Worm (Caenorhabditis elegans) whole organism, L3 larva: Measurements from ENCODE around the gene C26E6.1.
A peak's percentile ranks its signal among the peaks of the same experiment; 100 is the strongest.
"Not testable (repeated sequence)": the region's sequence is repeated elsewhere in the genome, so short reads cannot be mapped to it uniquely, and the experiment has no call there.

Experiments
- R02D3.7 ChIP-seq: fragments of 150-350 bp; optimal IDR thresholded peaks from 2 replicates; lab custom pipeline; 2014; ENCODE audit warnings: missing biosample characterization, missing genetic modification characterization
- aly-2 ChIP-seq: fragments of 150-350 bp; optimal IDR thresholded peaks from 2 replicates; lab custom pipeline; 2014; ENCODE audit warnings: missing biosample characterization, missing genetic modification characterization
- ceh-16 ChIP-seq: sonication (generic microtip); optimal IDR thresholded peaks from 2 replicates; lab custom pipeline; 2017; ENCODE audit warnings: missing biosample characterization, missing genetic modification characterization
- ceh-28 ChIP-seq: fragments of 150-350 bp; optimal IDR thresholded peaks from 2 replicates; lab custom pipeline; 2014; ENCODE audit warnings: missing biosample characterization, missing genetic modification reagents, missing genetic modification characterization
- daf-12 ChIP-seq: fragments of 150-350 bp; optimal IDR thresholded peaks from 2 replicates; lab custom pipeline; 2014; ENCODE audit warnings: missing biosample characterization, missing genetic modification reagents, missing genetic modification characterization
- egl-27 ChIP-seq: sonication (generic microtip); optimal IDR thresholded peaks from 4 replicates; lab custom pipeline; 2017; ENCODE audit warnings: missing biosample characterization, missing genetic modification reagents, missing genetic modification characterization
- fkh-10 ChIP-seq: sonication (generic microtip); optimal IDR thresholded peaks from 2 replicates; lab custom pipeline; 2017; ENCODE audit warnings: missing biosample characterization, missing genetic modification reagents, missing genetic modification characterization
- fos-1 ChIP-seq: fragments of 150-350 bp; optimal IDR thresholded peaks from 2 replicates; lab custom pipeline; 2014; ENCODE audit warnings: missing biosample characterization, missing genetic modification characterization
- hmg-11 ChIP-seq: sonication (generic microtip); optimal IDR thresholded peaks from 2 replicates; lab custom pipeline; 2016; ENCODE audit warnings: missing genetic modification characterization, missing compliant biosample characterization
- jun-1 ChIP-seq: fragments of 150-350 bp; optimal IDR thresholded peaks from 2 replicates; lab custom pipeline; 2014; ENCODE audit warnings: missing biosample characterization, missing genetic modification reagents, missing genetic modification characterization
- lin-15B ChIP-seq: fragments of 150-350 bp; optimal IDR thresholded peaks from 2 replicates; lab custom pipeline; 2014; ENCODE audit warnings: missing biosample characterization, missing genetic modification characterization
- lin-39 ChIP-seq: fragments of 150-350 bp; optimal IDR thresholded peaks from 2 replicates; lab custom pipeline; 2018; ENCODE audit warnings: missing biosample characterization, missing genetic modification reagents, missing genetic modification characterization
- lsy-12 ChIP-seq: sonication (generic microtip); optimal IDR thresholded peaks from 2 replicates; lab custom pipeline; 2016; ENCODE audit warnings: mild to moderate bottlenecking, missing genetic modification characterization, missing compliant biosample characterization
- mdl-1 ChIP-seq: fragments of 150-350 bp; optimal IDR thresholded peaks from 2 replicates; lab custom pipeline; 2014; ENCODE audit warnings: missing biosample characterization, missing genetic modification characterization
- nfya-1 ChIP-seq: sonication (generic microtip); optimal IDR thresholded peaks from 2 replicates; lab custom pipeline; 2017; ENCODE audit warnings: missing genetic modification characterization, mild to moderate bottlenecking, missing compliant biosample characterization, antibody characterized with exemption, moderate library complexity; ENCODE audit not compliant: insufficient read depth
- nhr-11 ChIP-seq: fragments of 150-350 bp; optimal IDR thresholded peaks from 2 replicates; lab custom pipeline; 2014; ENCODE audit warnings: missing biosample characterization, missing genetic modification characterization
- nhr-12 ChIP-seq: fragments of 150-350 bp; optimal IDR thresholded peaks from 2 replicates; lab custom pipeline; 2014; ENCODE audit warnings: missing biosample characterization, missing genetic modification characterization
- nhr-23 ChIP-seq: fragments of 150-350 bp; optimal IDR thresholded peaks from 2 replicates; lab custom pipeline; 2014; ENCODE audit warnings: missing biosample characterization, missing genetic modification reagents, missing genetic modification characterization
- nhr-28 ChIP-seq: fragments of 150-350 bp; optimal IDR thresholded peaks from 2 replicates; lab custom pipeline; 2014; ENCODE audit warnings: missing biosample characterization, missing genetic modification characterization
- nhr-43 ChIP-seq: sonication (generic microtip); optimal IDR thresholded peaks from 2 replicates; lab custom pipeline; 2016; ENCODE audit warnings: mild to moderate bottlenecking, missing genetic modification characterization, missing compliant biosample characterization; ENCODE audit not compliant: poor library complexity, severe bottlenecking
- nhr-77 ChIP-seq: fragments of 150-350 bp; optimal IDR thresholded peaks from 2 replicates; lab custom pipeline; 2014; ENCODE audit warnings: missing biosample characterization, missing genetic modification characterization
- pha-4 ChIP-seq: fragments of 150-350 bp; optimal IDR thresholded peaks from 2 replicates; lab custom pipeline; 2014; ENCODE audit warnings: missing biosample characterization, missing genetic modification reagents, missing genetic modification characterization
- sea-2 ChIP-seq: fragments of 150-350 bp; sonication (generic microtip); optimal IDR thresholded peaks from 4 replicates; lab custom pipeline; 2014; ENCODE audit warnings: missing biosample characterization, missing genetic modification reagents, missing genetic modification characterization
- skn-1 ChIP-seq: fragments of 150-350 bp; optimal IDR thresholded peaks from 2 replicates; lab custom pipeline; 2014; ENCODE audit warnings: missing biosample characterization, missing genetic modification characterization
- snpc-4 ChIP-seq: fragments of 150-350 bp; optimal IDR thresholded peaks from 2 replicates; lab custom pipeline; 2014; ENCODE audit warnings: missing biosample characterization, missing genetic modification characterization
- unc-39 ChIP-seq: sonication (generic microtip); optimal IDR thresholded peaks from 4 replicates; lab custom pipeline; 2017; ENCODE audit warnings: missing biosample characterization, missing genetic modification characterization
- unc-62 ChIP-seq: fragments of 150-350 bp; sonication (generic microtip); optimal IDR thresholded peaks from 4 replicates; lab custom pipeline; 2014; ENCODE audit warnings: missing biosample characterization, missing genetic modification reagents, missing genetic modification characterization
- ztf-4 ChIP-seq: fragments of 150-350 bp; optimal IDR thresholded peaks from 2 replicates; lab custom pipeline; 2014; ENCODE audit warnings: missing biosample characterization, missing genetic modification characterization

The C26E6.1 gene

DNA sequence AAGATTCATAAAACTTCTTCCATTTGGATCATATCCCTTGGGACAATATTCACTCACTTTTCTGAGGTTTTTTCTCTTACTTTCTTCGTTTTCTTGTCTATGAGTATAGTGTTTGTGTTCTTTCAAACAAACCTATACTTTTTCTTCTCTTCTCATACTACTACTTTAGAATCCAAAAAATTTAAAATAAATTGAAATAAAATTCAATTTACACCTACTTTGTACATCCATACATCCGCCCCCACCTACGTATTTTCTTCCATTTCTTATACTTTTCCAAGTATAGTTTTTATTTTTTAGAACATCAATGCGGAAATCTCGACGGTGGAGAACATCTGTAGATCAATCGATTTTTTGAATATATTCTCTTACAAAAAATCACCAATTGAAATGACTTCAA lies 8.6 kb downstream of the C26E6.1 start, which contains the start of gene nca-2:
Gene nca-2, plus strand, starts transcription at position 301 of the 400 bp plus-strand sequence.
- TF ChIP-seq nfya-1 (no peak), hmg-11 (tag; lab: Kevin White, UChicago) (no peak), ceh-16 (tag; lab: Kevin White, UChicago) (no peak), mdl-1 (no peak), sea-2 (GFP tag; lab: Kevin White, UChicago) (no peak), nhr-28 (tag; lab: Kevin White, UChicago) (no peak), jun-1 (no peak), fos-1 (tag; lab: Kevin White, UChicago) (no peak)
- TF ChIP-seq, all 47 proteins: peak for 0

DNA sequence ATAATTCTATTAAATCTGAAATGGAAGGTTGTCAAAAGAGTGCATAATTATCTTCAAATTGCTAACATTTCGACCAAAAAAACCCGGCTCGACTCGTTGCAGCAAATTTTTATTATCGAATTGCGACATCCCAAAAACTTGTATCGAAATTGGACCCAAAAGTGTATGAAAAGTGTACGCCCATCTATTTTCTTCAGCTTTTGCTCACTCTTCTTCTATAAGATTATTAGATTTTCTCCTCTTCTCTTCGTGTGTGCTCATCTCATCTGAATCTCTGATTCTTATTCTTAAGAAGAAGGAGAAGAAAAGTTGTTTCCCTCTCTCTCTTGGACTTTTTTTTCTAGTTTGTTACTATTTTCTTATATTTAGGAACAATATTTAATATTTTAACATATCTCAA lies 10.6 kb downstream of the C26E6.1 start:
- TF ChIP-seq unc-39 (tag; lab: Kevin White, UChicago) (no peak), daf-12 (tag; lab: Kevin White, UChicago) (no peak), fkh-10 (peak; percentile 94), fos-1 (tag; lab: Kevin White, UChicago) (no peak), nhr-77 (tag; lab: Kevin White, UChicago) (no peak)
- TF ChIP-seq, all 47 proteins: peak for 1

ce11 chrIII:4968146-4968545 lies 11.5 kb downstream of the C26E6.1 start:
- TF ChIP-seq mdl-1 (no peak), nfya-1 (peak; percentile 12)

DNA sequence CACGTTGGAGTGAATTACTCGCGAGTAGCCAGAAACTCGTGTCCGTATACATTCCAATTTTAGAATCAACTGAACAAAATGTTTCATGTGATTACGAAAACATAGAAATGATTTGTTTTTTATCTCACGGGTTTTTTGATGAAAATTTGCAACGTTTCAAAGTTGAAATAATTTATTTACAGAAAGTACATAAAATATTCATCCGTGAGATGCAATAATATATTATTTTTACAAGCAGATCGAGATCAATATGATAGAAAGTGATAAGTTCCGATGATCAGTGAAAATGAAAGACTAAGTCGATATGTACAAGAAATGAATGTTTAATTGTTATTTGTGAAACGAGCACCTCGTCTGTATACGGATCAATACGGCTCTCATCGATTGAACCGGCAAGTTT lies 23.7 kb downstream of the C26E6.1 start, which contains the start of gene C27F2.6:
Gene C27F2.6, minus strand, starts transcription at position 101 of the 400 bp plus-strand sequence.
- not testable (repeated sequence) for TF ChIP-seq unc-62; lsy-12 (tag; lab: Kevin White, UChicago); lin-39 (tag; lab: Kevin White, UChicago)
- TF ChIP-seq, all 47 proteins: peak for 0; not testable (repeated sequence) for 47

ce11 chrIII:4983961-4984360 lies 27.3 kb downstream of the C26E6.1 start:
- TF ChIP-seq nhr-12 (tag; lab: Kevin White, UChicago) (no peak), nhr-77 (tag; lab: Kevin White, UChicago) (no peak), hmg-11 (tag; lab: Kevin White, UChicago) (no peak)

ce11 chrIII:4984444-4985086 lies 27.9 kb downstream of the C26E6.1 start, which contains the start of gene C27F2.7:
Gene C27F2.7, minus strand, starts transcription at chrIII:4984494.
- TF ChIP-seq nfya-1 (peak; percentile 72), nhr-77 (tag; lab: Kevin White, UChicago) (no peak)

DNA sequence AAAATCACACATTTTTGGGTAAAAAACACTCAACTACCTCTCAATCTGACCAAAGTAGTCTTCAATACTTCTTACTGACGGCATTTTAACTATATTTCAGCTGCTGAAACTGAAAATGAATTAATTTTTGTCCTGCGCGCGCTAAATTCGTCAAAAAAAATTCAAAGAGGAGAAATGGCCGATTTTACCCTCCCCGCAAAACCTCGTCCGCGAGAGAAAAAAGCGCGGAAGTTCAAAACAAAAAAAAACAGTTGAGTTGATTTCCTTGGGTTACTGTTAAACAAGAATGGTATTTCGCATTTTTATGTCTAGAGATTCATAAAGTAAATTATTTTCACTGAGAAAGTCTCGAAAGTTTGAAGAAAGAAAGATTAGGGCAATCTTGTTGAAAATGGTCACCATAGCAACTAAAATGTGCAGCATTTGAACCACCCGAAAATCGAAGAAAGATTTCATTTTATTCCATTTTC lies 30.2 kb downstream of the C26E6.1 start, which contains the start of the genes C27F2.10 and wdr-60:
Gene C27F2.10, minus strand, starts transcription at position 109 of the 470 bp plus-strand sequence.
Gene wdr-60, plus strand, starts transcription at position 420 of the 470 bp plus-strand sequence.
- TF ChIP-seq nhr-23 (tag; lab: Kevin White, UChicago) = peak; percentile 1
- TF ChIP-seq ceh-16 (tag; lab: Kevin White, UChicago) = no peak
- no peak for TF ChIP-seq egl-27 (tag; lab: Kevin White, UChicago)
- no peak for TF ChIP-seq nhr-28 (tag; lab: Kevin White, UChicago)
- TF ChIP-seq pha-4 = no peak
- peak; percentile 44 for TF ChIP-seq lin-15B
- TF ChIP-seq nfya-1 = peak; percentile 55
- TF ChIP-seq nhr-43 (tag; lab: Kevin White, UChicago) = no peak

ce11 chrIII:4987666-4988065 lies 31.0 kb downstream of the C26E6.1 start:
- TF ChIP-seq R02D3.7 (tag; lab: Kevin White, UChicago) (no peak), ceh-28 (tag; lab: Kevin White, UChicago) (no peak), lin-39 (tag; lab: Kevin White, UChicago) (no peak), nhr-43 (tag; lab: Kevin White, UChicago) (no peak), ztf-4 (tag; lab: Kevin White, UChicago) (no peak), nhr-11 (no peak), unc-62 (no peak), aly-2 (no peak), skn-1 (tag; lab: Kevin White, UChicago) (no peak), sea-2 (GFP tag; lab: Kevin White, UChicago) (no peak), daf-12 (tag; lab: Kevin White, UChicago) (no peak), snpc-4 (tag; lab: Kevin White, UChicago) (no peak), jun-1 (no peak)
